Fruit fly (Drosophila melanogaster): ENCODE results near the gene GstZ2.

- TF ChIP-seq CG6854 (GFP tag; optimal IDR thresholded peaks at IDR 0.05): peak; percentile 62
- peak; percentile 10 for TF ChIP-seq Ets96B (tag; optimal IDR thresholded peaks at IDR 0.05)
- TF ChIP-seq OdsH (GFP tag; optimal IDR thresholded peaks at IDR 0.05): no peak
- TF ChIP-seq CG1621 (tag; optimal IDR thresholded peaks at IDR 0.05): peak; percentile 25
- peak; percentile 29 for TF ChIP-seq Eip93F (GFP tag; optimal IDR thresholded peaks at IDR 0.05)
- no peak for TF ChIP-seq Hr4 (GFP tag; optimal IDR thresholded peaks at IDR 0.05)
- no peak for TF ChIP-seq Sox102F (GFP tag; optimal IDR thresholded peaks at IDR 0.05)
- TF ChIP-seq CG8319 (GFP tag; optimal IDR thresholded peaks at IDR 0.05): no peak
- TF ChIP-seq Blimp-1 (GFP tag; optimal IDR thresholded peaks at IDR 0.05): no peak
- TF ChIP-seq Met (GFP tag; optimal IDR thresholded peaks at IDR 0.05): no peak
- peak; percentile 81 for TF ChIP-seq Eip78C (GFP tag)
- peak; percentile 47 for TF ChIP-seq esn (GFP tag; optimal IDR thresholded peaks at IDR 0.05)
- TF ChIP-seq CG15336 (GFP tag; IDR thresholded peaks at IDR 0.05): peak; percentile 45; the same call in 1 of the 2 replicates
Measured at dm6 chr3R:9502416-9502763, 41.9 kb upstream of the GstZ2 start, which contains the start of gene RhoL.

All from whole organism, prepupa.